Worm (Caenorhabditis elegans): Measurements from ENCODE around the gene sod-5.

Gene sod-5

ce11 chrII:4383306-4383705, 34.1 kb upstream of the sod-5 start, which contains the start of gene fkh-6:
Gene fkh-6 (minus strand): TSS chrII:4383406.
- TF ChIP-seq T22C8.4 (GFP tag; IDR thresholded peaks at IDR 0.05) (no peak), cog-1 (tag; optimal IDR thresholded peaks at IDR 0.05) (no peak), klf-2 (GFP tag; conservative IDR thresholded peaks at IDR 0.05) (no peak), tab-1 (GFP tag; IDR thresholded peaks at IDR 0.05) (no peak), flt-1 (GFP tag; IDR thresholded peaks at IDR 0.05) (no peak), ztf-29 (GFP tag; IDR thresholded peaks at IDR 0.05) (no peak)

DNA sequence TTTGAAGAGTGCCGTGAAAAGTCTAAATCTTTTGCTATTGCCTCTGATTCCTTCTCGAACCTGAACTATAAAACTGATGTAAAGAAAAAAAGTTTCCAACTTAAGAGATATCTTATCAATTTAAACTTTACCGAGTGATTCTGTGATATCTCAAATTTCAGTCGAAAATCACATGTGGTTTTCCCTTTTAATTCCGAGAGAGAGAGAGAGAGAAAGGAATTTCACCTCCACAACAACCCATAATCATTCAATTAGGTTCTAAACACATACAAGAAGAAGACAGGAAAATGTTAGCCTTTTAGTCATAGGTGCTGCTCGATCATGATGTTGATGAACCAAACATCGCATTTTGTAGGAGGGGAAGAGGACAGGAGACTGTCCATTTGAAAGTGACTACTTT, 26.4 kb upstream of the sod-5 start:
- no peak for TF ChIP-seq tab-1 (GFP tag; IDR thresholded peaks at IDR 0.05)
- TF ChIP-seq cog-1 (tag; optimal IDR thresholded peaks at IDR 0.05) = no peak

DNA sequence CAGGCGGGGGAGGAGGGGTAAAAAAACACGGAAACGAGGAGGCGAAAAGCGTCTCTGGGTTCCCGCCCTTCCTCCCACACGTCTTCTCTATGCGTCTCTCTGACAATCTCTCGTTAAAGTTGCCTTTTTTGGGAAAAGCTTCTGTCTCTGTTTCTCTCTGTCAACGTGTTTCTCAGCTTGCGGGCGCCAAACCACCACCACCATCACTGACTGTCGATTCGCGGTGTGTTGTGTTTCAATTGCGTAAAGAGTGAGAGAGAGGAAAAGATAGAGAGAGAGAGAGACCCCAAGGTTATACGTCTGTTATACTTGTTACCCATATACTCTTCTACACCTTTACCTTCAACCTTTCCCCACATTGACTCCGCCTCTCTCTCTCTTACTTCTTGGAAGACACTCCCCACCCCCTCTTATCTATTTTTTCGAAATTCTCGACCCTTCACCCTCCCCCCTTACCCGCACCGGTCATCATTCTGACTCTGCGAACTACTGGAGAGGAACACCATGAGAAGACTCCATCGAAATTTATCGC, 24.8 kb upstream of the sod-5 start, which contains the start of gene mlt-7:
TSS of gene mlt-7 (plus strand) at position 482 of the 532 bp plus-strand sequence.
- no peak for TF ChIP-seq flt-1 (GFP tag; IDR thresholded peaks at IDR 0.05)
- no peak for TF ChIP-seq tab-1 (GFP tag; IDR thresholded peaks at IDR 0.05)
- no peak for TF ChIP-seq ztf-23 (GFP tag; IDR thresholded peaks at IDR 0.05)
- TF ChIP-seq klf-2 (GFP tag; conservative IDR thresholded peaks at IDR 0.05) = no peak
- no peak for TF ChIP-seq ztf-29 (GFP tag; IDR thresholded peaks at IDR 0.05)
- no peak for TF ChIP-seq cog-1 (tag; optimal IDR thresholded peaks at IDR 0.05)
- TF ChIP-seq med-1 (GFP tag; optimal IDR thresholded peaks at IDR 0.05; ENCODE audit: insufficient read depth) = no peak
- no peak for TF ChIP-seq ref-1 (GFP tag; conservative IDR thresholded peaks at IDR 0.05)
- no peak for TF ChIP-seq T22C8.4 (GFP tag; IDR thresholded peaks at IDR 0.05)

ce11 chrII:4394438-4394837, 23.0 kb upstream of the sod-5 start:
- TF ChIP-seq flt-1 (GFP tag; IDR thresholded peaks at IDR 0.05) = no peak
- TF ChIP-seq ztf-23 (GFP tag; IDR thresholded peaks at IDR 0.05) = no peak
- no peak for TF ChIP-seq T22C8.4 (GFP tag; IDR thresholded peaks at IDR 0.05)
- no peak for TF ChIP-seq klf-2 (GFP tag; conservative IDR thresholded peaks at IDR 0.05)
- TF ChIP-seq ztf-29 (GFP tag; IDR thresholded peaks at IDR 0.05) = no peak
- TF ChIP-seq tab-1 (GFP tag; IDR thresholded peaks at IDR 0.05) = no peak
- no peak for TF ChIP-seq med-1 (GFP tag; optimal IDR thresholded peaks at IDR 0.05; ENCODE audit: insufficient read depth)
- no peak for TF ChIP-seq cog-1 (tag; optimal IDR thresholded peaks at IDR 0.05)
- no peak for TF ChIP-seq ref-1 (GFP tag; conservative IDR thresholded peaks at IDR 0.05)

DNA sequence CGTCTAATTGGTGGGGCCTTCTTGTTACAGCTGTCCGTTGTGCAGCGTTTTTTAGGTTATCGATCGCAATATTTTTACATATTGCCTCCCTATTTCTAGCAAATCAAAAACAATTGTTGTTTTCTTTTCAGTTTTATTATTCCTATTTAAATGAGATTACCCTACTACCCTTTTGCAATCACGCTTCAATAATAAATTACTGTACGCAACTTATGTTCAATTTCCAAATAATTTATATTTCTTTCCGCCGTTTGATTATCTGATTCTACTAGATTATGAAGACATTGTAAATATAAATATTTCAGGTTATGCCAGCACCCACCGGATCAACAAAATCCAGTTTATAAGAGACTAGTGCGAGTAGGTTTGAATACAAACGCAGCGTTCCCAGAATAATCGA, 12.1 kb upstream of the sod-5 start, which contains the start of gene ZK430.5:
TSS of gene ZK430.5 (plus strand) at position 301 of the 400 bp plus-strand sequence.
- TF ChIP-seq ztf-29 (GFP tag; IDR thresholded peaks at IDR 0.05) = no peak
- no peak for TF ChIP-seq med-1 (GFP tag; optimal IDR thresholded peaks at IDR 0.05; ENCODE audit: insufficient read depth)
- TF ChIP-seq klf-2 (GFP tag; conservative IDR thresholded peaks at IDR 0.05) = no peak
- no peak for TF ChIP-seq flt-1 (GFP tag; IDR thresholded peaks at IDR 0.05)
- TF ChIP-seq tab-1 (GFP tag; IDR thresholded peaks at IDR 0.05) = no peak
- no peak for TF ChIP-seq T22C8.4 (GFP tag; IDR thresholded peaks at IDR 0.05)
- no peak for TF ChIP-seq ztf-23 (GFP tag; IDR thresholded peaks at IDR 0.05)
- no peak for TF ChIP-seq ref-1 (GFP tag; conservative IDR thresholded peaks at IDR 0.05)
- no peak for TF ChIP-seq cog-1 (tag; optimal IDR thresholded peaks at IDR 0.05)

ce11 chrII:4409650-4410049, 7.8 kb upstream of the sod-5 start:
- TF ChIP-seq flt-1 (GFP tag; IDR thresholded peaks at IDR 0.05) = no peak
- TF ChIP-seq T22C8.4 (GFP tag; IDR thresholded peaks at IDR 0.05) = no peak
- TF ChIP-seq tab-1 (GFP tag; IDR thresholded peaks at IDR 0.05) = no peak
- no peak for TF ChIP-seq ztf-29 (GFP tag; IDR thresholded peaks at IDR 0.05)
- no peak for TF ChIP-seq ztf-23 (GFP tag; IDR thresholded peaks at IDR 0.05)
- no peak for TF ChIP-seq med-1 (GFP tag; optimal IDR thresholded peaks at IDR 0.05; ENCODE audit: insufficient read depth)
- TF ChIP-seq ref-1 (GFP tag; conservative IDR thresholded peaks at IDR 0.05) = no peak
- TF ChIP-seq cog-1 (tag; optimal IDR thresholded peaks at IDR 0.05) = no peak
- no peak for TF ChIP-seq klf-2 (GFP tag; conservative IDR thresholded peaks at IDR 0.05)

DNA sequence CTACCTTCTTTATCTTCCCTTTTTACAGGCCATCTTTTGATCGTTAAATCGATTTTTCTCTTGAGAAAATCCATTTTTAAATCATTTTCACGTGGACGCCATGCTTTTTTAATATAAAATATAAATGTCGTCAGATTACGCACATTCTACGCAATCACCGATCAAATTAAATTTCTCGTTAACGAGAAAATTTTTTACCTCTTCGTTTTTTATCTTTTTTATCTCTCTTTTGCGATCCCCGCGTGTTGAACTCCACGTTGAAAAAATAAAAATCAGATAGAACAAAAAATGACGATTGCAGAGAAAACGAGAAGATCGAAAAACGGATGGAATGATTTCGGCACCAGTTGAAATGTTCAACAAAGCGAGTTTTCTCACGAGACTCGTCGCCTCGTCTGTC, 2.5 kb downstream of the sod-5 start, which contains the start of gene bpnt-1:
TSS of gene bpnt-1 (plus strand) at position 301 of the 400 bp plus-strand sequence.
- TF ChIP-seq flt-1 (GFP tag; IDR thresholded peaks at IDR 0.05) (no peak), tab-1 (GFP tag; IDR thresholded peaks at IDR 0.05) (no peak), T22C8.4 (GFP tag; IDR thresholded peaks at IDR 0.05) (no peak), ref-1 (GFP tag; conservative IDR thresholded peaks at IDR 0.05) (no peak), klf-2 (GFP tag; conservative IDR thresholded peaks at IDR 0.05) (no peak), ztf-29 (GFP tag; IDR thresholded peaks at IDR 0.05) (no peak), med-1 (GFP tag; optimal IDR thresholded peaks at IDR 0.05; ENCODE audit: insufficient read depth) (no peak), ztf-23 (GFP tag; IDR thresholded peaks at IDR 0.05) (no peak), cog-1 (tag; optimal IDR thresholded peaks at IDR 0.05) (no peak)

- no peak for TF ChIP-seq ztf-23 (GFP tag; IDR thresholded peaks at IDR 0.05)
- TF ChIP-seq flt-1 (GFP tag; IDR thresholded peaks at IDR 0.05) = no peak
- TF ChIP-seq tab-1 (GFP tag; IDR thresholded peaks at IDR 0.05) = no peak
- TF ChIP-seq ref-1 (GFP tag; conservative IDR thresholded peaks at IDR 0.05) = no peak
- no peak for TF ChIP-seq ztf-29 (GFP tag; IDR thresholded peaks at IDR 0.05)
- TF ChIP-seq cog-1 (tag; optimal IDR thresholded peaks at IDR 0.05) = no peak
- no peak for TF ChIP-seq T22C8.4 (GFP tag; IDR thresholded peaks at IDR 0.05)
- no peak for TF ChIP-seq med-1 (GFP tag; optimal IDR thresholded peaks at IDR 0.05; ENCODE audit: insufficient read depth)
- TF ChIP-seq klf-2 (GFP tag; conservative IDR thresholded peaks at IDR 0.05) = no peak
Measured at ce11 chrII:4424807-4425206, 7.4 kb downstream of the sod-5 start, which contains the start of the genes dcaf-13 and toe-1. Gene dcaf-13 (minus strand): TSS chrII:4424902. Gene toe-1 (plus strand): TSS chrII:4425167.

DNA sequence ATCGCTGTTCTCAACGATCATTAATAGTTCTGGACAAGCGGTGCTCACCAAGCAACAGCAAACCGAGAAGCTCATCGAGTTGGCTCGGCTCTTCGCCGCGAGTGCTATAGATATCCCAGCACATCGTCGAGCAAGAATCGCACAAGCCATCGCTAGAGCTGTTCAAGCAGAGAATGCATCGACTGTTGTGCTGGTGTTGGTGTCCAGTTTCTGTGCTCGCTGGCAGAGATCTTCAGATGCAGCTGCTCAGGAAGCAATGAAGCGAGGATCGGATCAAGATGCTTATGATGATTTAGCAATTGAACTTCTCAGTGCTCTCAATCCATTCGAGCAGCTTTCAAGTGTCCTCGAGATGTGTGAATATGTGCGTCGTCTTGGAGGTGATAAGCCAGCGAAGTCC, 10.7 kb downstream of the sod-5 start:
- TF ChIP-seq ztf-23 (GFP tag; IDR thresholded peaks at IDR 0.05) = no peak

ce11 chrII:4433146-4433545, 15.7 kb downstream of the sod-5 start, which contains the start of gene nhr-109:
Gene nhr-109 (plus strand): TSS chrII:4433367.
- TF ChIP-seq cog-1 (tag; optimal IDR thresholded peaks at IDR 0.05) = no peak
- no peak for TF ChIP-seq med-1 (GFP tag; optimal IDR thresholded peaks at IDR 0.05; ENCODE audit: insufficient read depth)
- no peak for TF ChIP-seq tab-1 (GFP tag; IDR thresholded peaks at IDR 0.05)
- TF ChIP-seq ztf-23 (GFP tag; IDR thresholded peaks at IDR 0.05) = no peak
- TF ChIP-seq klf-2 (GFP tag; conservative IDR thresholded peaks at IDR 0.05) = no peak
- no peak for TF ChIP-seq ref-1 (GFP tag; conservative IDR thresholded peaks at IDR 0.05)
- no peak for TF ChIP-seq T22C8.4 (GFP tag; IDR thresholded peaks at IDR 0.05)
- TF ChIP-seq flt-1 (GFP tag; IDR thresholded peaks at IDR 0.05) = no peak
- no peak for TF ChIP-seq ztf-29 (GFP tag; IDR thresholded peaks at IDR 0.05)

Data from whole organism, midembryonic.